In genomic region chrV:68112-68511, ce11 we compare ENCODE assay signal across 2 worm cellular contexts.
TF ChIP-seq lines count a peak whose summit lies in the region.

No protein-coding gene starts in this region.

TF ChIP-seq in whole organism, L4 larva, 104 proteins besides CTCF, POLR2A, EP300 and RAD21:
- TF ChIP-seq nhr-11 (tag; optimal IDR thresholded peaks at IDR 0.05; lab: Kevin White, UChicago) (no peak), spr-1 (tag; optimal IDR thresholded peaks at IDR 0.05; lab: Kevin White, UChicago) (no peak), aha-1 (tag; lab: Kevin White, UChicago) (peak; percentile 42), set-16 (GFP tag; IDR thresholded peaks at IDR 0.05; lab: Robert Waterston, UW) (peak; percentile 85), unc-62 (GFP tag; optimal IDR thresholded peaks at IDR 0.05 in 1 of 2; lab: Kevin White, UChicago) (peak in 1 of 2 experiments; percentile 12), unc-62 (tag; optimal IDR thresholded peaks at IDR 0.05; lab: Kevin White, UChicago) (no peak)

TF ChIP-seq in whole organism, young adult, 124 proteins besides CTCF, POLR2A, EP300 and RAD21:
- TF ChIP-seq zfh-2 (GFP tag; conservative IDR thresholded peaks at IDR 0.05; lab: Robert Waterston, UW) (peak; percentile 80), lin-54 (GFP tag; optimal IDR thresholded peaks at IDR 0.05; lab: Kevin White, UChicago) (no peak), egrh-3 (GFP tag; IDR thresholded peaks at IDR 0.05; lab: Robert Waterston, UW) (peak; percentile 36; the same call in 1 of the 2 replicates)
TF ChIP-seq in whole organism, young adult: peak in this region for 2.
